Fruit fly (Drosophila melanogaster): ENCODE data around the gene nullo.

The nullo gene

DNA sequence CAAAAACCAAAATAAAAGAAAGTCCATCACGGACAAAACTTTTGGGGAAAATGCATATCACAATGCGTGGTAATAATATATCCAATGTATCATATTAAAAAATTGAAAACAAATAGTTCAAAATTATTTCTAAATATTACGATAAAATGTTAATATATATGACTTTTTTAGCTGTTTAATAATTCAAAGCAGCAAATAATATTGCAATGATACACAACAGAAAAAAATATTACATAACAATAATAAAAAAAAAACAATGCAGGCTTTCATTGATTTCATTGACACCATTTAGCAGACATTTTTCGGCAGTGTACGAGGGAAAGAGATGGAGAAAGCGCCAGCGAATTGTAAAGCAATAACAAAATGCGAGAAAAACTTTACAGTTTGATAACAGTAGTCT, 45.6 kb downstream of the nullo start (continued):
- no peak for TF ChIP-seq H15 (GFP tag; IDR thresholded peaks at IDR 0.05)
- TF ChIP-seq dmrt99B (tag; optimal IDR thresholded peaks at IDR 0.05) = peak; percentile 67
- TF ChIP-seq fd64A (GFP tag; optimal IDR thresholded peaks at IDR 0.05) = no peak
- no peak for TF ChIP-seq stc (GFP tag; IDR thresholded peaks at IDR 0.05)
- TF ChIP-seq CG31224 (GFP tag; IDR thresholded peaks at IDR 0.05) = no peak
- no peak for TF ChIP-seq Deaf1 (tag; optimal IDR thresholded peaks at IDR 0.05)
- no peak for TF ChIP-seq Aef1 (GFP tag; IDR thresholded peaks at IDR 0.05)
- TF ChIP-seq Hr78 (GFP tag; optimal IDR thresholded peaks at IDR 0.05) = no peak
- TF ChIP-seq btn (GFP tag; optimal IDR thresholded peaks at IDR 0.05) = no peak
- no peak for TF ChIP-seq otp (GFP tag; IDR thresholded peaks at IDR 0.05)
- TF ChIP-seq grau (tag; optimal IDR thresholded peaks at IDR 0.05) = no peak
- TF ChIP-seq PHDP (tag; optimal IDR thresholded peaks at IDR 0.05) = peak; percentile 38
- TF ChIP-seq Xrp1 (GFP tag; IDR thresholded peaks at IDR 0.05) = 0 out of 2 replicates have a peak, but pooled peaks have one; percentile 56
- TF ChIP-seq CTCF (GFP tag; optimal IDR thresholded peaks at IDR 0.05) = no peak
- TF ChIP-seq CG6813 (GFP tag; optimal IDR thresholded peaks at IDR 0.05) = no peak
- no peak for TF ChIP-seq CG2120 (GFP tag; optimal IDR thresholded peaks at IDR 0.05)
- peak; percentile 50 for TF ChIP-seq CG15269 (tag; optimal IDR thresholded peaks at IDR 0.05)
- no peak for TF ChIP-seq h (optimal IDR thresholded peaks at IDR 0.05)
- no peak for TF ChIP-seq esg (GFP tag; conservative IDR thresholded peaks at IDR 0.05)
- no peak for TF ChIP-seq gcm2 (GFP tag; optimal IDR thresholded peaks at IDR 0.05)
- TF ChIP-seq sug (tag; optimal IDR thresholded peaks at IDR 0.05) = no peak
- TF ChIP-seq sna (GFP tag; IDR thresholded peaks at IDR 0.05; ENCODE audit: partially characterized antibody) = no peak
- no peak for TF ChIP-seq CG9876 (GFP tag; optimal IDR thresholded peaks at IDR 0.05)
- TF ChIP-seq CG6689 (GFP tag; IDR thresholded peaks at IDR 0.05) = peak; percentile 28; the same call in 1 of the 2 replicates
- no peak for TF ChIP-seq crc (GFP tag; optimal IDR thresholded peaks at IDR 0.05)
- no peak for TF ChIP-seq CG6854 (GFP tag; optimal IDR thresholded peaks at IDR 0.05)
- no peak for TF ChIP-seq sens-2 (GFP tag; IDR thresholded peaks at IDR 0.05)
- no peak for TF ChIP-seq Dll (GFP tag; IDR thresholded peaks at IDR 0.05; ENCODE audit: partially characterized antibody)
- TF ChIP-seq Scr (GFP tag; IDR thresholded peaks at IDR 0.05; ENCODE audit: partially characterized antibody) = no peak
- no peak for TF ChIP-seq Myb (GFP tag; optimal IDR thresholded peaks at IDR 0.05)
- no peak for TF ChIP-seq CG18476 (GFP tag; optimal IDR thresholded peaks at IDR 0.05)
- no peak for TF ChIP-seq al (GFP tag; IDR thresholded peaks at IDR 0.05)
- no peak for TF ChIP-seq Lim3 (GFP tag; IDR thresholded peaks at IDR 0.05)
- peak in 1 of 2 experiments; percentile 76 for TF ChIP-seq Pdp1 (GFP tag; optimal IDR thresholded peaks at IDR 0.05)
- peak; percentile 50 for TF ChIP-seq CG31441 (GFP tag; IDR thresholded peaks at IDR 0.05)
- TF ChIP-seq slou (GFP tag; optimal IDR thresholded peaks at IDR 0.05) = no peak
- no peak for TF ChIP-seq CG3065 (GFP tag; optimal IDR thresholded peaks at IDR 0.05)
- TF ChIP-seq Tbp (GFP tag; optimal IDR thresholded peaks at IDR 0.05) = no peak
- TF ChIP-seq CG6254 (GFP tag; optimal IDR thresholded peaks at IDR 0.05) = no peak
- TF ChIP-seq pzg (GFP tag; optimal IDR thresholded peaks at IDR 0.05) = no peak
- TF ChIP-seq CG3847 (GFP tag; IDR thresholded peaks at IDR 0.05) = no peak
- TF ChIP-seq CG12942 (GFP tag; optimal IDR thresholded peaks at IDR 0.05) = no peak
- TF ChIP-seq pfk (GFP tag; optimal IDR thresholded peaks at IDR 0.05) = no peak
- no peak for TF ChIP-seq MESR4 (GFP tag; optimal IDR thresholded peaks at IDR 0.05)
- no peak for TF ChIP-seq cg (GFP tag; optimal IDR thresholded peaks at IDR 0.05)
- no peak for TF ChIP-seq kah (GFP tag; optimal IDR thresholded peaks at IDR 0.05)
- TF ChIP-seq lilli (GFP tag; optimal IDR thresholded peaks at IDR 0.05) = no peak
- TF ChIP-seq Sry-δ (GFP tag; optimal IDR thresholded peaks at IDR 0.05) = no peak
- no peak for TF ChIP-seq Hr39 (optimal IDR thresholded peaks at IDR 0.05)
- TF ChIP-seq HmgZ (tag; optimal IDR thresholded peaks at IDR 0.05) = no peak
- TF ChIP-seq YL-1 (GFP tag; optimal IDR thresholded peaks at IDR 0.05) = no peak
- TF ChIP-seq Bdp1 (GFP tag; optimal IDR thresholded peaks at IDR 0.05) = no peak
- TF ChIP-seq ara (GFP tag; IDR thresholded peaks at IDR 0.05) = no peak
